Fruit fly (Drosophila melanogaster) ovary, adult (tissue): ENCODE results near the gene mRpS6.

Experiments used
- CG17801 ChIP-seq: fragments of 200-800 bp; optimal IDR thresholded peaks from 2 replicates; lab custom pipeline; 2019; ENCODE audit warnings: missing biosample characterization, mild to moderate bottlenecking, missing genetic modification characterization, moderate library complexity; ENCODE audit not compliant: partially characterized antibody

Gene mRpS6

dm6 chr3L:4363887-4364794 lies at the start of gene mRpS6, which contains the start of gene Cip4:
TSS of gene mRpS6 (plus strand) at chr3L:4364550.
TSS of gene Cip4 (minus strand) at chr3L:4364102.
- TF ChIP-seq CG17801, result no peak

DNA sequence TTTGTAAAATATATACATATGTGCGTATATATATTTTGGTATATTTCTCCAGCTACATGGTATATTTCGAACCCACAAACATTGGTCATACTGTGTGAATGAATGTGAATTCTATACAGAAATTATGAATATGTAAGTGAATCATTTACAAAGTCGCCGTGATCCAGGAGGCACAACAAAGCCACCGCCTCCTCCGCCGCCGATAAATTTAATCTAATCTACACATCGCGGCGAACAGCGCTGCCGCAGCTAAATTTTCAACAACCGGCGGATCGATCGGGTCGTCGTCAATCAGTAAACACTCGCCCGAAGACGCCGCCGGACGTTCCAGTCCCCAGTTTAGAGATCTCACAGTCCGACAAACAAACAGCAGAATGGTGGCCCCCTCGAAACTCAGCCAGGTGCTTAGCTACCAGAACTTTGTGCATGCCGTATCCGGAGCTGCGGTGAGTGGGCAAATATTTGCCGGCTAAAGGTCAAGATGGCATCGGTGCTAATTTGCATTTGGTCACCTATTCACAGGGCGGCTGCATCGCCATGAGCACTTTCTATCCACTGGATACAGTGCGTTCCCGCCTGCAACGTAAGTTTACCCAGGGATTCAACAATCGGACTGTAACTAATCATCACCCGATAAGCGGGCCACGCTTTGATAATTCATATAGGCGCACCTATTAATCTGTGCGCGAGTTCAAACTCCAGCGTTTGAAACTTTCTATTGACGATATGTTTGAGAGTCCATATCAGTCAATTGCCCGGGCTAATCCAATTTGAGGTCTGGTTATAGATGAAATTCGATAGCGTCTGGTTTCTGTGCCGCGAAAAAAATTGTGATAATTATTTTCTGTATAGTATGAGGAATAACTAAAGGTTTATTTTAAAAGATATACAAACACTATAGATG lies 45.4 kb upstream of the mRpS6 start, which contains the start of gene PMP34:
PMP34 (plus strand) TSS at position 79 of the 904 bp plus-strand sequence.
- TF ChIP-seq CG17801, result peak; percentile 27

DNA sequence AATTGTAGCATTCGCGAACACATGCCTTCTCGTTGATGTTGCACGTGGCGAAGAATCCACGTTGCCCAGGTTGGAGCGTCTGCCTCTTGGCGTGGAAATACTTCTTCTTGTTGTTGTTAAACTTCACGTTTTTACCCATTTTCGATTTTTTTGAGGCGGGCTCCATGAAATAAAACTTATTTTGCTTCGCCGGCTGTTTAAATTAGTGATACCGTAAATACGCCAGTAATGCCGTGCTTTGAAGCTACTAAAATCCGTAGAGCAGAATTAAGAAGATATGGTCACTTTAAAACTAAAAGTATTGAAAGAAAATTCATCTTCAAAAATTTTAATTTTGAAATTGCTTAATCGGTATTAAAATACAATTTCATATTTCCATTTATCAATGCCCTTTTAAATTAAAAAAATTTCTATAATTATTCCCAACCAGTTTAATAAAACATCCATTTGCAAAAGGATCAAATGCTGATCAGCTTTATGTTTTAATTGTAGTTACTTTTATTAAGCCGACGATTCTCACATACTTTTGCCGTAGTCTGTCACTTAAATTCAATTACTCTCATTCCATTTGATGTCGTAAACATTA lies 42.2 kb upstream of the mRpS6 start, which contains the start of gene CG15014:
CG15014 (minus strand) TSS at position 228 of the 586 bp plus-strand sequence.
- no peak for TF ChIP-seq CG17801

DNA sequence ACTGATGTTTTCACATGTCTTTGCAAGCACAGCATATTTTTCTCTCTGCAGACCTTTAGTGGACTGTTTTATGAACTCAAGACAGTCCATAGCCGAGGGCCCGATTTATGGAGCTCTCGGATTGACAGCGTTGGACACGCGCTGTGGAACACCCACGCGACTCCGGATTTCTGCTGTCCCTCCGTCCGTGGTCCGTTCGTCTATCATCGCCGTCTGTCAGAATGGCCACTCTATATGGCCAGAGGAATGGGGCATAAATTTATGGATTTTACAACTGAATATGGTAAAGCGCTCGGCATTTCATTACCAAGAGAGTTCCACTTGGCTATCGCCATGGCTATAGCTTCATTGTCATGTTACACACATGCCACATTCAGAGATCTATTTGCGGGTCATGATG lies 36.3 kb upstream of the mRpS6 start:
- no peak for TF ChIP-seq CG17801

- TF ChIP-seq CG17801, result no peak
Observed at dm6 chr3L:4336588-4336987, 27.8 kb upstream of the mRpS6 start.

DNA sequence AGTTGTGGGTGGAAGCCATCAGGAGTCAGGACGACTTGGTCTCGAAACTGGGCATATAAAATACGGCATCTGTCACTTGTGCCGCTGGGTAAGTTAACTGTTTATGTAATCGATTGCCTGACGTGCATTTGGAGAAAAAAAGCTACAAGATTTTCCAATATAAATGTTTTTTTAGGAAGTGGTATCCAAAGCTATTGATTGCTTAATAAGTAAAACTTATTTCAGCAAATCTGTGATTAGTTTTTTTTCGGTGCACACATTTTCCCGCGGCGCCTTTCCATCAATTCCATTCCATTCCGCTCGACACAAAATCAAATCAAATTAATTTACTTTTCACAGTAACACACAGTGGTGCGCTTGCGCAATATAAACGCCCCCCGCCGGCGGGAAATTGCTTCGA lies 24.8 kb upstream of the mRpS6 start:
- TF ChIP-seq CG17801, result no peak

DNA sequence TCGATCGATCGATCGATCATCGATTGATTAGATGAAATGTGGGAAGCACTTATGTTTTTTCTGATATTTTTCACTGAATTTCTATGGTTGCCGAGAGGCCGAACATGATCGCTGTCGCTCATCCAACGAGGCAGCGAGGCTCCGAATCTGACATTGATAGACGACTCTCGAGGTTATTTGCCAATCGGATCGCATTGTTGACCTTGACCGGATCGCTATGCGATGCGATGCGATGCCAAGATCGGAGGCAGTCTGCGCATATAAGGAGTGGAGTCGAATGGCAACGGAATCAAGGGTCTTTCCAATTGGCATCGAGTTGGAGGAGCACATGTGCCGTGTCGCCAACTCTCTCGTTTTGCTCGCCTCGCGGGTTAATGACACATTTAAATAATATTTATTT lies 24.1 kb upstream of the mRpS6 start:
- TF ChIP-seq CG17801, result no peak

DNA sequence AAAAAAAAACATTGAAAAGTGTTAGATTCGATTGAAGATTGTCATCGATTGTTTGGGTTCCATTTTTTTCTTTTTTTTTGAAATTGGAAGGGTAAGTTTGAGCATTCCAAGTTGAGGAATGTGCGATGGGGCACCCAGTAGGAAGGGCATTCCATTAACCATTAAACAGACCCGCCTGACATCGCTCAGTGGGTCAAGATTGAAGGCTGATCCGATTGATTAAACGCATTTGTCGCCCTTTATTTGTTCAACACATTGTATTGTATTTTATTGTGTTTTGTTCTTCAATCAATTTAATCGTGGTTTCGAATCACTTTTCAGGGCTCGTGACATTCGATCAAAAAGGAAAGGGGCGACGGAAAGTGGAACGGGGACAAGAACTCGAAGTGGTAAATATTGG lies 23.3 kb upstream of the mRpS6 start:
- no peak for TF ChIP-seq CG17801

dm6 chr3L:4346379-4346778 lies 18.0 kb upstream of the mRpS6 start:
- no peak for TF ChIP-seq CG17801

- no peak for TF ChIP-seq CG17801
Observed at dm6 chr3L:4348072-4348471, 16.3 kb upstream of the mRpS6 start.

DNA sequence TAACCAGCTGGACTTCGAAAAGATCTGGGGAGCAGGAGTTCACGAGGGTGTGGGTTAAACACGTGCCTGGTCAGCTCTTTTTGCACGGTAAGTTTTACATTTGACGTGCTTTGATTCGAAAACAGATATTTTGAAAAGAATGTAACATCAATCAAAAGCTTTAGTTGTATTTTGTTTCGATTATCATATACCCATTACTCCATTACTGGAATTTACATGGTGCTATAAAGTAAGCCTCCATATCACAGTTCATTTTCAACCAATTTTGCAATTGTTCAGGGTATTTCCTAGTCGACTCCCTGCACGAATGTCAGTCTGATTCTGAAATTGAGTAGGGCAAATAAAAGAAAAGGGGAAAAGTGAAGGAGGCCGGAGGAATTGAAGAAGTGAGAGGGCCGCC lies 15.5 kb upstream of the mRpS6 start:
- no peak for TF ChIP-seq CG17801

DNA sequence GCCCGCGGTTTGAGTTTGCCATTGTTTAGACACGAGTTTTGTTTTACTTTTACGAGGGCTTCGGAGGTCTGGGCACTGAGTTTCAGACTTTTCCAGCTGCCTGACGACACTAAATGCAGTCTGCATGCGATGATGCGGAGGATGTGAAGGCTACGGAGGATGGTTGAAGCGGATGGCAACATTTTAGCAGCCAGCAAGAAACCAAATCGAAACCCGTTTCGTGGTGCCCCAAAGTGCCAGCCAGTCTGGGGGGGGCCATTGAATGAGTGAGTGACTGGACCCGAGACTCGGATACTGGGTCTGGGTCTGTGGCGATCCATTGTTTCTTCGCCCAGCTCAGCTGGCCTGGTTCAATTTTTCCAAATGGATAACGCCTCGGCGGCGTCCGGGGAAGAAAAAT lies 15.0 kb upstream of the mRpS6 start:
- TF ChIP-seq CG17801, result no peak

dm6 chr3L:4352009-4352408 lies 12.3 kb upstream of the mRpS6 start:
- no peak for TF ChIP-seq CG17801

DNA sequence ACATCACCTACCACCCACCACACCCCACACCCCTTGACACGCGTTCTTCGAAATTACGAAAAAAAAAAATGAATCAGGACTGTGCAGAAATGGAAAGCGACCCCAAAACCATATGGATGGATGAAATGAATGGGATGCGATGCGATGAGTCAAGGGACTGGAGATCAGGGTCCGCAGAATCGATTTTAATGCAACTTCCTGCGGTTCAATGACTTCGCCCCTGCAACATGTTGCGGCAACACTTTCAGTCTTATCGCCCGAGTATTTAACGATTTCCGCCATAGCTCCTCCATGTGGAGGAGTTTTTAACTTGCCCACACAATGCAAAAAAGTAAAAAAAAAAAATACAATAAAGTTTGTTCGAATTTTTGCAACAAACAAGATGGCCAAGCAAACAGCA lies 11.7 kb upstream of the mRpS6 start:
- TF ChIP-seq CG17801, result no peak

dm6 chr3L:4353657-4354075 lies 10.7 kb upstream of the mRpS6 start:
- TF ChIP-seq CG17801, result no peak

DNA sequence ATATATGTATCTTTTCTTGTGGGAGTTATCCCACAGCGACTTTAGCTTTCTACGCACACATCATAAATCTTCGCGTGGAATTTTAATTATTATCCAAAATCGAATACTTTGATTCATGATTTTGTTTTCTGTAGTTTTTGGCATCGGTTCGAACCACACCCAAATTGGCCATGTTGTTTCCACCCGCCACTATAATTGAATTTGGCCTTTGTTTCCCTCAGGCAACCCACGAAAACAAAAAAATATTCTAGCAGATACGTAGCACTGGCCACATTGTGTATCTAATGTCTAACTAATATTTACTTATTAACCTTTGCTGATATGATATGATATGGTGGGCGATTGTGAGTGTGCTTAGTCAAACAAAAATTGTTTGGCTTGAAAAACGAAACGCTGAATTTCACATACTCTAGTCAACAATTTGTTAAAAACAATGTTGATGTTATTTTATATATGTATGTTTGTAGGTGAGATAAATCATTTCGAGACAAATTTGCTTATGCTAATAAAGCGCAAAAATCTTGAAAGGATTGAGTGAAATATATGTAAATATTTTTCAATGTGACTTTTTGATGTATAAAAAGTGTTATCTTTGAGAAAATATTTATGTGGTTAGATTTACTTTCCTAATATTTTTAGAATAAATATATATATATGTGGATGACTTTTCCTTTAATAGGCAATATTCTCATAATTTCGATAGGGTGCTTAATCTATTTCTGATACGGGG lies 9.3 kb upstream of the mRpS6 start:
- TF ChIP-seq CG17801, result no peak
